Worm (Caenorhabditis elegans) whole organism, young adult: ENCODE measurements around the gene Y105C5A.1285.
"Not testable (repeated sequence)": the region's sequence is repeated elsewhere in the genome, so short reads cannot be mapped to it uniquely, and the experiment has no call there.

Experiments used
- D2030.7 ChIP-seq: fragments of 200-800 bp; sonication (Bioruptor generic); IDR thresholded peaks from 2 replicates; pipeline ENCODE4 v1.3.6; 2022; ENCODE audit warnings: missing genetic modification reagents, missing genetic modification characterization, missing compliant biosample characterization
- F49E8.2 ChIP-seq: sonication (generic microtip); optimal IDR thresholded peaks from 3 replicates; lab custom pipeline; 2017; ENCODE audit warnings: missing genetic modification characterization, mild to moderate bottlenecking, missing compliant biosample characterization, antibody characterized with exemption, moderate library complexity; ENCODE audit not compliant: insufficient read depth
- akir-1 ChIP-seq: fragments of 200-800 bp; sonication (Bioruptor generic); optimal IDR thresholded peaks from 2 replicates; lab custom pipeline; 2018; ENCODE audit warnings: mild to moderate bottlenecking, missing genetic modification characterization, moderate library complexity, missing compliant biosample characterization
- ama-1 ChIP-seq, 3 experiments: fragments of 150-350 bp in 1 of 3; sonication (generic microtip) in 2 of 3; optimal IDR thresholded peaks; 2 replicates each; lab custom pipeline; 2014 to 2018; ENCODE audit warnings: missing biosample characterization in 2 of 3, missing genetic modification characterization in 2 of 3, missing genetic modification reagents in 2 of 3
- attf-3 ChIP-seq: fragments of 200-800 bp; sonication (Bioruptor generic); conservative IDR thresholded peaks from 2 replicates; pipeline ENCODE4 v1.3.6; 2022; ENCODE audit warnings: missing genetic modification reagents, missing genetic modification characterization, missing compliant biosample characterization
- attf-5 ChIP-seq: fragments of 200-800 bp; sonication (Bioruptor generic); optimal IDR thresholded peaks from 2 replicates; lab custom pipeline; 2018; ENCODE audit warnings: mild to moderate bottlenecking, missing genetic modification characterization, missing compliant biosample characterization
- chd-7 ChIP-seq: sonication (generic microtip); optimal IDR thresholded peaks from 2 replicates; lab custom pipeline; 2016; ENCODE audit warnings: mild to moderate bottlenecking, missing genetic modification characterization, moderate library complexity, missing compliant biosample characterization
- egl-44 ChIP-seq: fragments of 200-800 bp; sonication (Bioruptor generic); IDR thresholded peaks from 2 replicates; pipeline ENCODE4 v1.3.6; 2022; ENCODE audit warnings: missing genetic modification reagents, missing genetic modification characterization, missing compliant biosample characterization
- gei-17 ChIP-seq: fragments of 200-800 bp; sonication (Bioruptor generic); optimal IDR thresholded peaks from 2 replicates; lab custom pipeline; 2018; ENCODE audit warnings: mild to moderate bottlenecking, missing genetic modification characterization, missing compliant biosample characterization
- pha-4 ChIP-seq: fragments of 150-350 bp; sonication (generic microtip); optimal IDR thresholded peaks from 2 replicates; lab custom pipeline; 2014; ENCODE audit warnings: missing biosample characterization, missing genetic modification reagents, missing genetic modification characterization
- sea-2 ChIP-seq: fragments of 200-800 bp; sonication (Bioruptor generic); IDR thresholded peaks from 2 replicates; pipeline ENCODE4 v1.3.6; 2022; ENCODE audit warnings: missing genetic modification characterization, missing compliant biosample characterization
- ztf-22 ChIP-seq: fragments of 200-800 bp; sonication (Bioruptor generic); optimal IDR thresholded peaks from 2 replicates; lab custom pipeline; 2018; ENCODE audit warnings: mild to moderate bottlenecking, missing genetic modification characterization, moderate library complexity, missing compliant biosample characterization
- ztf-28 ChIP-seq: fragments of 200-800 bp; sonication (Bioruptor generic); IDR thresholded peaks from 2 replicates; pipeline ENCODE4 v1.3.6; 2022; ENCODE audit warnings: missing genetic modification reagents, missing genetic modification characterization, missing compliant biosample characterization

ce11 chrIV:15709279-15709678, 42.9 kb upstream of the Y105C5A.1285 start:
- not testable (repeated sequence) for TF ChIP-seq akir-1 (GFP tag; lab: Kevin White, UChicago); sea-2; gei-17 (GFP tag; lab: Kevin White, UChicago); ztf-28 (GFP tag; lab: Robert Waterston, UW); attf-3; attf-5 (GFP tag; lab: Kevin White, UChicago); pha-4 (tag; lab: Kevin White, UChicago); ztf-22 (GFP tag; lab: Kevin White, UChicago); egl-44 (GFP tag; lab: Robert Waterston, UW); ama-1 (optimal IDR thresholded peaks at IDR 0.05; lab: Kevin White, UChicago); ama-1 (GFP tag; optimal IDR thresholded peaks at IDR 0.05; lab: Kevin White, UChicago); chd-7; F49E8.2 (tag; lab: Kevin White, UChicago); D2030.7 (GFP tag; lab: Robert Waterston, UW)
